Worm (Caenorhabditis elegans) whole organism, late embryonic: ENCODE results near the gene fut-4.

Source experiments
- K02D7.2 ChIP-seq: sonication (generic microtip); optimal IDR thresholded peaks from 2 replicates; lab custom pipeline; 2017; ENCODE audit warnings: mild to moderate bottlenecking, missing genetic modification characterization, missing compliant biosample characterization
- ama-1 ChIP-seq: fragments of 150-350 bp; optimal IDR thresholded peaks from 2 replicates; lab custom pipeline; 2014
- dmd-4 ChIP-seq: sonication (generic microtip); optimal IDR thresholded peaks from 2 replicates; lab custom pipeline; 2016; ENCODE audit warnings: borderline replicate concordance, missing genetic modification characterization, missing compliant biosample characterization
- dve-1 ChIP-seq: sonication (generic microtip); optimal IDR thresholded peaks from 2 replicates; lab custom pipeline; 2017; ENCODE audit warnings: antibody characterized with exemption, mild to moderate bottlenecking, missing genetic modification characterization, missing compliant biosample characterization
- elt-2 ChIP-seq: sonication (generic microtip); optimal IDR thresholded peaks from 2 replicates; lab custom pipeline; 2016; ENCODE audit warnings: missing genetic modification reagents, missing genetic modification characterization, missing compliant biosample characterization
- hlh-8 ChIP-seq: sonication (generic microtip); optimal IDR thresholded peaks from 2 replicates; lab custom pipeline; 2016; ENCODE audit warnings: missing genotype, missing genetic modification characterization, missing compliant biosample characterization
- lin-11 ChIP-seq: fragments of 200-800 bp; sonication (Bioruptor generic); optimal IDR thresholded peaks from 2 replicates; lab custom pipeline; 2018; ENCODE audit warnings: mild to moderate bottlenecking, missing genetic modification characterization, missing compliant biosample characterization
- pha-4 ChIP-seq: fragments of 150-350 bp; optimal IDR thresholded peaks from 2 replicates; lab custom pipeline; 2018; ENCODE audit warnings: missing biosample characterization, missing genetic modification reagents, missing genetic modification characterization
- pros-1 ChIP-seq: fragments of 150-350 bp; optimal IDR thresholded peaks from 2 replicates; lab custom pipeline; 2014; ENCODE audit warnings: missing biosample characterization, missing genetic modification reagents, missing genetic modification characterization
- ttx-3 ChIP-seq: sonication (generic microtip); optimal IDR thresholded peaks from 2 replicates; lab custom pipeline; 2016; ENCODE audit warnings: missing genetic modification reagents, missing genetic modification characterization, missing compliant biosample characterization

ce11 chrII:2780804-2781203, 41.5 kb downstream of the fut-4 start:
- TF ChIP-seq dve-1 (no peak), ttx-3 (tag; lab: Kevin White, UChicago) (no peak), pha-4 (tag; lab: Kevin White, UChicago) (no peak), pros-1 (tag; lab: Kevin White, UChicago) (no peak), ama-1 (lab: Kevin White, UChicago) (no peak), dmd-4 (no peak), hlh-8 (tag; lab: Kevin White, UChicago) (no peak), elt-2 (tag; lab: Kevin White, UChicago) (no peak), lin-11 (tag; lab: Kevin White, UChicago) (no peak), K02D7.2 (tag; lab: Kevin White, UChicago) (no peak)
